Fruit fly (Drosophila melanogaster) whole organism, embryonic: ENCODE measurements around the gene CG2854.
A peak's percentile ranks its signal among the peaks of the same experiment; 100 is the strongest.

Experiments
- CG1832 ChIP-seq: fragments of 200-800 bp; sonication (Bioruptor generic); optimal IDR thresholded peaks from 2 replicates; lab custom pipeline; 2017; ENCODE audit warnings: missing biosample characterization, mild to moderate bottlenecking, missing genetic modification characterization, inconsistent platforms
- CG3847 ChIP-seq: fragments of 200-800 bp; sonication (Bioruptor generic); IDR thresholded peaks from 2 replicates; pipeline ENCODE4 v1.3.6; 2022; ENCODE audit warnings: missing biosample characterization, missing genetic modification characterization
- HLHmδ ChIP-seq: fragments of 200-800 bp; sonication (Bioruptor generic); optimal IDR thresholded peaks from 2 replicates; lab custom pipeline; 2018; ENCODE audit warnings: missing biosample characterization, mild to moderate bottlenecking, missing genetic modification characterization, moderate library complexity
- Hr39 ChIP-seq: fragments of >200 bp; optimal IDR thresholded peaks from 2 replicates; lab custom pipeline; 2017
- Jarid2 ChIP-seq: fragments of 200-800 bp; sonication (Bioruptor generic); optimal IDR thresholded peaks from 3 replicates; lab custom pipeline; 2017; ENCODE audit warnings: mild to moderate bottlenecking, missing biosample characterization, missing genetic modification reagents, missing genetic modification characterization
- Side ChIP-seq: fragments of 200-800 bp; sonication (Bioruptor generic); optimal IDR thresholded peaks from 2 replicates; lab custom pipeline; 2016; ENCODE audit warnings: missing biosample characterization, missing genetic modification characterization
- disco-r ChIP-seq: fragments of 200-800 bp; sonication (Bioruptor generic); optimal IDR thresholded peaks from 2 replicates; lab custom pipeline; 2016; ENCODE audit warnings: missing biosample characterization, missing genetic modification characterization
- grn ChIP-seq: fragments of 200-800 bp; sonication (Bioruptor generic); optimal IDR thresholded peaks from 3 replicates; lab custom pipeline; 2017; ENCODE audit warnings: missing biosample characterization, missing genetic modification characterization

- TF ChIP-seq Side (GFP tag; lab: Kevin White, UChicago) = no peak
- TF ChIP-seq disco-r = no peak
- no peak for TF ChIP-seq grn (GFP tag; lab: Kevin White, UChicago)
- TF ChIP-seq HLHmδ (GFP tag; lab: Kevin White, UChicago) = no peak
- no peak for TF ChIP-seq Jarid2 (GFP tag; lab: Kevin White, UChicago)
- TF ChIP-seq CG3847 (GFP tag; lab: Robert Waterston, UW) = no peak
- peak; percentile 60 for TF ChIP-seq CG1832 (GFP tag; lab: Kevin White, UChicago)
- TF ChIP-seq Hr39 (lab: Kevin White, UChicago) = no peak
Measured at dm6 chrX:2336428-2336827, 9.5 kb downstream of the CG2854 start.
